Fruit fly (Drosophila melanogaster) whole organism, embryonic: ENCODE measurements around the gene CG14642.

Experiments used
- B-H2 ChIP-seq: fragments of 200-800 bp; sonication (Bioruptor generic); optimal IDR thresholded peaks from 2 replicates; lab custom pipeline; 2018; ENCODE audit warnings: missing biosample characterization, mild to moderate bottlenecking, missing genetic modification characterization
- BEAF-32 ChIP-seq: fragments of 200-800 bp; sonication (Bioruptor generic); optimal IDR thresholded peaks from 3 replicates; lab custom pipeline; 2017; ENCODE audit warnings: missing biosample characterization, missing genetic modification characterization, mild to moderate bottlenecking, moderate library complexity, missing genetic modification reagents
- CG10462 ChIP-seq: fragments of 200-800 bp; sonication (Bioruptor generic); optimal IDR thresholded peaks from 2 replicates; lab custom pipeline; 2016; ENCODE audit warnings: missing biosample characterization, missing genetic modification characterization
- CG10565 ChIP-seq: fragments of 200-800 bp; sonication (Bioruptor generic); optimal IDR thresholded peaks from 3 replicates; lab custom pipeline; 2016; ENCODE audit warnings: missing biosample characterization, mild to moderate bottlenecking, missing genetic modification characterization
- CG10979 ChIP-seq: fragments of 200-800 bp; sonication (Bioruptor generic); optimal IDR thresholded peaks from 2 replicates; lab custom pipeline; 2018; ENCODE audit warnings: missing biosample characterization, mild to moderate bottlenecking, missing genetic modification characterization, moderate library complexity
- CG12104 ChIP-seq: fragments of 200-800 bp; sonication (Bioruptor generic); optimal IDR thresholded peaks from 3 replicates; lab custom pipeline; 2016; ENCODE audit warnings: missing biosample characterization, missing genetic modification characterization
- CG12659 ChIP-seq: fragments of 200-800 bp; sonication (Bioruptor generic); optimal IDR thresholded peaks from 3 replicates; lab custom pipeline; 2017; ENCODE audit warnings: mild to moderate bottlenecking, missing biosample characterization, missing genetic modification reagents, missing genetic modification characterization
- CG12769 ChIP-seq: fragments of 200-800 bp; sonication (Bioruptor generic); optimal IDR thresholded peaks from 2 replicates; lab custom pipeline; 2019; ENCODE audit warnings: missing biosample characterization, mild to moderate bottlenecking, missing genetic modification characterization, moderate library complexity
- CG13296 ChIP-seq: fragments of 200-800 bp; sonication (Bioruptor generic); optimal IDR thresholded peaks from 3 replicates; lab custom pipeline; 2018; ENCODE audit warnings: missing biosample characterization, mild to moderate bottlenecking, missing genetic modification characterization
- CG14710 ChIP-seq: fragments of 200-800 bp; sonication (Bioruptor generic); optimal IDR thresholded peaks from 3 replicates; lab custom pipeline; 2019; ENCODE audit warnings: missing biosample characterization, mild to moderate bottlenecking, missing genetic modification characterization, moderate library complexity
- CG15269 ChIP-seq: fragments of 200-800 bp; sonication (Bioruptor generic); optimal IDR thresholded peaks from 2 replicates; lab custom pipeline; 2018; ENCODE audit warnings: missing biosample characterization, mild to moderate bottlenecking, missing genetic modification characterization, moderate library complexity
- CG1832 ChIP-seq: fragments of 200-800 bp; sonication (Bioruptor generic); optimal IDR thresholded peaks from 2 replicates; lab custom pipeline; 2017; ENCODE audit warnings: missing biosample characterization, mild to moderate bottlenecking, missing genetic modification characterization, inconsistent platforms
- CG34422 ChIP-seq: fragments of 200-800 bp; sonication (Bioruptor generic); IDR thresholded peaks from 3 replicates; pipeline ENCODE4 v1.3.6; 2022; ENCODE audit warnings: missing biosample characterization, missing genetic modification characterization
- CG5245 ChIP-seq: fragments of 200-800 bp; sonication (Bioruptor generic); optimal IDR thresholded peaks from 3 replicates; lab custom pipeline; 2016; ENCODE audit warnings: missing biosample characterization, missing genetic modification characterization
- CG6813 ChIP-seq: fragments of 200-800 bp; sonication (Bioruptor generic); optimal IDR thresholded peaks from 2 replicates; lab custom pipeline; 2017; ENCODE audit warnings: missing biosample characterization, missing genetic modification characterization, mild to moderate bottlenecking, moderate library complexity, missing genetic modification reagents
- CG6854 ChIP-seq: fragments of 200-800 bp; sonication (Bioruptor generic); optimal IDR thresholded peaks from 3 replicates; lab custom pipeline; 2017; ENCODE audit warnings: missing biosample characterization, mild to moderate bottlenecking, missing genetic modification characterization
- Chrac-16 ChIP-seq: fragments of 200-800 bp; sonication (Bioruptor generic); optimal IDR thresholded peaks from 3 replicates; lab custom pipeline; 2016; ENCODE audit warnings: missing biosample characterization, missing genetic modification characterization
- CoRest ChIP-seq: fragments of 200-800 bp; sonication (Bioruptor generic); optimal IDR thresholded peaks from 3 replicates; lab custom pipeline; 2018; ENCODE audit warnings: missing biosample characterization, mild to moderate bottlenecking, missing genetic modification characterization, moderate library complexity
- D ChIP-seq, 2 experiments: fragments of 200-800 bp in 1 of 2; fragments of >200 bp in 1 of 2; sonication (Bioruptor generic) in 1 of 2; optimal IDR thresholded peaks; 2 replicates in 1 of 2; 3 replicates in 1 of 2; lab custom pipeline; 2017; ENCODE audit warnings: mild to moderate bottlenecking in 1 of 2, missing biosample characterization in 1 of 2, missing genetic modification characterization in 1 of 2, missing genetic modification reagents in 1 of 2
- Drgx ChIP-seq: fragments of 200-800 bp; sonication (Bioruptor generic); IDR thresholded peaks from 2 replicates; pipeline ENCODE4 v1.3.6; 2022; ENCODE audit warnings: missing biosample characterization, missing genetic modification characterization
- ERR ChIP-seq: fragments of 200-800 bp; sonication (Bioruptor generic); optimal IDR thresholded peaks from 2 replicates; lab custom pipeline; 2016; ENCODE audit warnings: missing biosample characterization, missing genetic modification characterization
- Gug ChIP-seq: fragments of 200-800 bp; sonication (Bioruptor generic); IDR thresholded peaks from 4 replicates; pipeline ENCODE4 v1.3.6; 2022; ENCODE audit warnings: missing biosample characterization, missing genetic modification characterization
- H15 ChIP-seq: fragments of 200-800 bp; sonication (Bioruptor generic); IDR thresholded peaks from 3 replicates; pipeline ENCODE4 v1.3.6; 2022; ENCODE audit warnings: missing biosample characterization, missing genetic modification characterization
- HHEX ChIP-seq: fragments of 200-800 bp; sonication (Bioruptor generic); optimal IDR thresholded peaks from 3 replicates; lab custom pipeline; 2017; ENCODE audit warnings: missing biosample characterization, mild to moderate bottlenecking, missing genetic modification characterization, missing genetic modification reagents
- Hand ChIP-seq: fragments of 200-800 bp; sonication (Bioruptor generic); optimal IDR thresholded peaks from 2 replicates; lab custom pipeline; 2017; ENCODE audit warnings: mild to moderate bottlenecking, missing biosample characterization, missing genetic modification reagents, missing genetic modification characterization
- Hmx ChIP-seq: fragments of 200-800 bp; sonication (Bioruptor generic); optimal IDR thresholded peaks from 2 replicates; lab custom pipeline; 2016; ENCODE audit warnings: missing biosample characterization, missing genetic modification characterization
- Hr51 ChIP-seq, 2 experiments: fragments of 200-800 bp; sonication (Bioruptor generic); optimal IDR thresholded peaks; 2 replicates in 1 of 2; 3 replicates in 1 of 2; lab custom pipeline; 2016 to 2018; ENCODE audit warnings: missing biosample characterization in 2 of 2, missing genetic modification characterization in 2 of 2, mild to moderate bottlenecking in 1 of 2, moderate library complexity in 1 of 2
- NFAT ChIP-seq: fragments of 200-800 bp; sonication (Bioruptor generic); IDR thresholded peaks from 2 replicates; pipeline ENCODE4 v1.3.6; 2022; ENCODE audit warnings: missing biosample characterization, missing genetic modification characterization
- Neu2 ChIP-seq: fragments of 200-800 bp; sonication (Bioruptor generic); optimal IDR thresholded peaks from 3 replicates; lab custom pipeline; 2016; ENCODE audit warnings: missing biosample characterization, missing genetic modification characterization, borderline replicate concordance
- Nf-YB ChIP-seq: fragments of 200-800 bp; sonication (Bioruptor generic); optimal IDR thresholded peaks from 3 replicates; lab custom pipeline; 2019; ENCODE audit warnings: missing biosample characterization, mild to moderate bottlenecking, missing genetic modification characterization, moderate library complexity
- Oaz ChIP-seq: fragments of 200-800 bp; sonication (Bioruptor generic); IDR thresholded peaks from 2 replicates; pipeline ENCODE4 v1.3.6; 2022; ENCODE audit warnings: missing biosample characterization, missing genetic modification characterization
- Pdp1 ChIP-seq, 2 experiments: fragments of 200-800 bp; sonication (Bioruptor generic); optimal IDR thresholded peaks; 3 replicates each; lab custom pipeline; 2016; ENCODE audit warnings: missing biosample characterization in 2 of 2, missing genetic modification characterization in 2 of 2, mild to moderate bottlenecking in 1 of 2, moderate library complexity in 1 of 2
- Ravus ChIP-seq: fragments of 200-800 bp; sonication (Bioruptor generic); IDR thresholded peaks from 2 replicates; pipeline ENCODE4 v1.3.6; 2022; ENCODE audit warnings: missing biosample characterization, missing genetic modification characterization
- Ssrp ChIP-seq: fragments of 200-800 bp; sonication (Bioruptor generic); optimal IDR thresholded peaks from 2 replicates; lab custom pipeline; 2018; ENCODE audit warnings: missing biosample characterization, mild to moderate bottlenecking, missing genetic modification characterization, moderate library complexity
- Stat92E ChIP-seq, 3 experiments: fragments of >200 bp in 2 of 3; fragments of 200-800 bp in 1 of 3; sonication (Bioruptor generic) in 1 of 3; optimal IDR thresholded peaks; 2 replicates each; lab custom pipeline; 2017 to 2019; ENCODE audit warnings: missing biosample characterization in 3 of 3, missing genetic modification characterization in 3 of 3, mild to moderate bottlenecking in 1 of 3, moderate library complexity in 1 of 3
- Taf1 ChIP-seq: fragments of 200-800 bp; sonication (Bioruptor generic); IDR thresholded peaks from 2 replicates; pipeline ENCODE4 v1.3.6; 2022; ENCODE audit warnings: missing biosample characterization, missing genetic modification characterization
- al ChIP-seq: fragments of 200-800 bp; sonication (Bioruptor generic); IDR thresholded peaks from 2 replicates; pipeline ENCODE4 v1.3.6; 2022; ENCODE audit warnings: missing biosample characterization, missing genetic modification characterization
- ato ChIP-seq: fragments of 200-800 bp; sonication (Bioruptor generic); IDR thresholded peaks from 2 replicates; pipeline ENCODE4 v1.3.6; 2022; ENCODE audit warnings: missing biosample characterization, missing genetic modification characterization; ENCODE audit not compliant: partially characterized antibody
- bcd ChIP-seq: fragments of 200-800 bp; sonication (Bioruptor generic); optimal IDR thresholded peaks from 2 replicates; lab custom pipeline; 2017; ENCODE audit warnings: missing biosample characterization, mild to moderate bottlenecking, missing genetic modification characterization
- fru ChIP-seq: fragments of >200 bp; optimal IDR thresholded peaks from 2 replicates; lab custom pipeline; 2017
- knrl ChIP-seq: fragments of 200-800 bp; sonication (Bioruptor generic); IDR thresholded peaks from 3 replicates; pipeline ENCODE4 v1.3.6; 2022; ENCODE audit warnings: missing biosample characterization, missing genetic modification characterization; ENCODE audit not compliant: partially characterized antibody
- lmd ChIP-seq: fragments of 200-800 bp; sonication (Bioruptor generic); IDR thresholded peaks from 2 replicates; pipeline ENCODE4 v1.3.6; 2022; ENCODE audit warnings: missing biosample characterization, missing genetic modification characterization
- mam ChIP-seq: fragments of 200-800 bp; sonication (Bioruptor generic); optimal IDR thresholded peaks from 3 replicates; lab custom pipeline; 2016; ENCODE audit warnings: missing biosample characterization, missing genetic modification characterization
- nau ChIP-seq: fragments of 200-800 bp; sonication (Bioruptor generic); optimal IDR thresholded peaks from 3 replicates; lab custom pipeline; 2017; ENCODE audit warnings: missing biosample characterization, mild to moderate bottlenecking, missing genetic modification characterization, missing genetic modification reagents
- seq ChIP-seq: fragments of 200-800 bp; sonication (Bioruptor generic); IDR thresholded peaks from 2 replicates; pipeline ENCODE4 v1.3.6; 2022; ENCODE audit warnings: missing biosample characterization, missing genetic modification characterization
- sob ChIP-seq: fragments of 200-800 bp; sonication (Bioruptor generic); IDR thresholded peaks from 2 replicates; pipeline ENCODE4 v1.3.6; 2022; ENCODE audit warnings: missing biosample characterization, missing genetic modification characterization
- tio ChIP-seq: fragments of 200-800 bp; sonication (Bioruptor generic); optimal IDR thresholded peaks from 2 replicates; lab custom pipeline; 2017; ENCODE audit warnings: missing biosample characterization, missing genetic modification characterization, inconsistent platforms
- wek ChIP-seq: fragments of 200-800 bp; sonication (Bioruptor generic); optimal IDR thresholded peaks from 3 replicates; lab custom pipeline; 2018; ENCODE audit warnings: missing biosample characterization, mild to moderate bottlenecking, missing genetic modification characterization, moderate library complexity

CG14642 gene

DNA sequence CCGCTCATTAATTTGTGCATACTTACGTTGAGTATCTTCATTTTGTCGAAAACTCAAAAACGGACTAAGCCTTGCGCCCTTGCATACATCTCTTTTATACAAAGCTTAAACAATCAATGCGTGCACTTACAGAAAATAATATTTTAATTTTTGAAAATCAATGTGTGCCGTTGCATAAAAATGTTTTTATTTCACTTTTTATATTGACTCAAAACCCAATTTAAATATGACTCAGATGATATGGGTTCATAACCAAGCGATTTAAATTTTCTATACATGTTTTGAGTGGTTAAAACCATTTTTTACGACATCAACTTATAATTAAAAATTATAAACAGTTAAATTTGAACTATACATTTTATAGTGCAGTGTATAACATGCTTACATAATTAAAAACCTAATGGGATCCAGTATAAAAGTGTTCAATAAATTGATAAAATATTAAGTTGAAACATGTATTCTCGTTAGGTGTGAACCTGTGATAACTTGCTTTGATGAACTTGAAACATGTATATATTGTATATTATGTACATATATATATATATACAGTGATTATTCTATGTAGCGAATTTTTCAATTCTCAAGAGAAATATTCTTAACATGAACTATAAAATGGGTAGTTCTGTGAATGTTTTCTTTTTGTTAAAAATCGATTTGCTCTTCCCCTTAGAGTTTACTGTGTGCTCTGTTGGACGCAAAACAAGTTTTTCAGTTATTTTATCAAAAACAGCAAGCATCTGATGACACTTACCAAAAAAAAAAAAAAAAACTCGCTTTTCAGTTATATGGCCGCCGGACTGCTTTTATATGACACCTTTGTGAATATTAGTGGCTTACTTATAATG lies 801 bp upstream of the CG14642 start, which contains the start of gene CG34305 (continued):
- TF ChIP-seq Hr51 (GFP tag; optimal IDR thresholded peaks at IDR 0.05; lab: Kevin White, UChicago) (peak in 1 of 2 experiments; percentile 43), Neu2 (GFP tag; lab: Kevin White, UChicago) (no peak), Hmx (GFP tag; lab: Kevin White, UChicago) (no peak), CG5245 (GFP tag; lab: Kevin White, UChicago) (no peak), CG12659 (GFP tag; lab: Kevin White, UChicago) (no peak), Stat92E (GFP tag; optimal IDR thresholded peaks at IDR 0.05; lab: Kevin White, UChicago) (no peak), H15 (GFP tag; lab: Robert Waterston, UW) (no peak), Gug (no peak), nau (no peak), CG12769 (tag; lab: Kevin White, UChicago) (no peak), NFAT (GFP tag; lab: Robert Waterston, UW) (peak; percentile 39; the same call in 1 of the 2 replicates), B-H2 (GFP tag; lab: Kevin White, UChicago) (no peak), CG10565 (GFP tag; lab: Kevin White, UChicago) (no peak), Oaz (GFP tag; lab: Robert Waterston, UW) (no peak), knrl (GFP tag; lab: Robert Waterston, UW) (no peak), CG34422 (GFP tag; lab: Robert Waterston, UW) (no peak), seq (GFP tag; lab: Robert Waterston, UW) (0 out of 2 replicates have a peak, but pooled peaks have one; percentile 10), al (GFP tag; lab: Robert Waterston, UW) (0 out of 2 replicates have a peak, but pooled peaks have one; percentile 27), ERR (GFP tag; lab: Kevin White, UChicago) (no peak), Chrac-16 (GFP tag; lab: Kevin White, UChicago) (no peak), CG10462 (no peak), CG10979 (tag; lab: Kevin White, UChicago) (no peak), Nf-YB (no peak), CG15269 (tag; lab: Kevin White, UChicago) (peak; percentile 33), Hand (GFP tag; lab: Kevin White, UChicago) (no peak), Pdp1 (GFP tag; optimal IDR thresholded peaks at IDR 0.05; lab: Kevin White, UChicago) (peak in 1 of 2 experiments; percentile 15), HHEX (no peak), fru (lab: Kevin White, UChicago) (no peak), CG1832 (no peak), CG13296 (GFP tag; lab: Kevin White, UChicago) (no peak), CG6854 (GFP tag; lab: Kevin White, UChicago) (no peak), Taf1 (GFP tag; lab: Robert Waterston, UW) (no peak), Ssrp (tag; lab: Kevin White, UChicago) (no peak), BEAF-32 (GFP tag; lab: Kevin White, UChicago) (no peak), sob (GFP tag; lab: Robert Waterston, UW) (no peak), D (optimal IDR thresholded peaks at IDR 0.05; lab: Kevin White, UChicago) (no peak), D (GFP tag; optimal IDR thresholded peaks at IDR 0.05; lab: Kevin White, UChicago) (no peak), Drgx (GFP tag; lab: Robert Waterston, UW) (no peak), bcd (GFP tag; lab: Kevin White, UChicago) (no peak), CG12104 (GFP tag; lab: Kevin White, UChicago) (no peak), mam (GFP tag; lab: Kevin White, UChicago) (no peak), CG14710 (no peak), lmd (peak; percentile 25; the same call in 1 of the 2 replicates), wek (GFP tag; lab: Kevin White, UChicago) (no peak), ato (GFP tag; lab: Robert Waterston, UW) (no peak), Ravus (no peak), CoRest (peak; percentile 17), CG6813 (GFP tag; lab: Kevin White, UChicago) (no peak), tio (GFP tag; lab: Kevin White, UChicago) (no peak)
